Worm (Caenorhabditis elegans) whole organism, L2 larva: ENCODE measurements around the gene sma-10.

Source experiments
- ZK546.5 ChIP-seq: sonication (generic microtip); optimal IDR thresholded peaks from 2 replicates; lab custom pipeline; 2017; ENCODE audit warnings: missing biosample characterization, missing genetic modification characterization
- ama-1 ChIP-seq: fragments of 150-350 bp; optimal IDR thresholded peaks from 2 replicates; lab custom pipeline; 2018; ENCODE audit warnings: inconsistent platforms
- blmp-1 ChIP-seq: sonication (generic microtip); optimal IDR thresholded peaks from 2 replicates; lab custom pipeline; 2017; ENCODE audit warnings: missing genetic modification characterization, mild to moderate bottlenecking, missing compliant biosample characterization, antibody characterized with exemption, moderate library complexity; ENCODE audit not compliant: insufficient read depth
- ceh-16 ChIP-seq: fragments of 150-350 bp; optimal IDR thresholded peaks from 2 replicates; lab custom pipeline; 2014; ENCODE audit warnings: missing biosample characterization, missing genetic modification characterization
- ceh-82 ChIP-seq: fragments of 150-350 bp; optimal IDR thresholded peaks from 2 replicates; lab custom pipeline; 2014; ENCODE audit warnings: missing biosample characterization, missing genetic modification characterization
- crh-2 ChIP-seq: sonication (generic microtip); optimal IDR thresholded peaks from 2 replicates; lab custom pipeline; 2017; ENCODE audit warnings: missing biosample characterization, missing genetic modification characterization
- egl-27 ChIP-seq: sonication (generic microtip); optimal IDR thresholded peaks from 3 replicates; lab custom pipeline; 2017; ENCODE audit warnings: missing biosample characterization, missing genetic modification reagents, missing genetic modification characterization
- elt-1 ChIP-seq: fragments of 150-350 bp; optimal IDR thresholded peaks from 2 replicates; lab custom pipeline; 2014; ENCODE audit warnings: missing biosample characterization, missing genetic modification characterization
- fos-1 ChIP-seq: fragments of 150-350 bp; optimal IDR thresholded peaks from 2 replicates; lab custom pipeline; 2014; ENCODE audit warnings: missing biosample characterization, missing genetic modification characterization
- gmeb-1 ChIP-seq: fragments of 150-350 bp; optimal IDR thresholded peaks from 2 replicates; lab custom pipeline; 2014; ENCODE audit warnings: missing biosample characterization, missing genetic modification characterization
- lin-11 ChIP-seq: fragments of 150-350 bp; sonication (generic microtip); optimal IDR thresholded peaks from 2 replicates; lab custom pipeline; 2014; ENCODE audit warnings: missing biosample characterization, missing genetic modification characterization, inconsistent platforms, mixed read lengths
- lin-13 ChIP-seq: fragments of 150-350 bp; optimal IDR thresholded peaks from 2 replicates; lab custom pipeline; 2014; ENCODE audit warnings: missing biosample characterization, missing genetic modification reagents, missing genetic modification characterization
- mab-5 ChIP-seq: fragments of 150-350 bp; optimal IDR thresholded peaks from 2 replicates; lab custom pipeline; 2014; ENCODE audit warnings: missing biosample characterization, missing genetic modification characterization
- mbf-1 ChIP-seq: sonication (generic microtip); optimal IDR thresholded peaks from 2 replicates; lab custom pipeline; 2017; ENCODE audit warnings: missing biosample characterization, missing genetic modification characterization
- mdl-1 ChIP-seq, 2 experiments: fragments of 150-350 bp in 1 of 2; sonication (generic microtip) in 1 of 2; optimal IDR thresholded peaks; 2 replicates each; lab custom pipeline; 2017; ENCODE audit warnings: missing biosample characterization in 2 of 2, missing genetic modification characterization in 2 of 2
- nhr-12 ChIP-seq: fragments of 150-350 bp; optimal IDR thresholded peaks from 2 replicates; lab custom pipeline; 2014; ENCODE audit warnings: missing biosample characterization, missing genetic modification characterization
- nhr-129 ChIP-seq: fragments of 150-350 bp; optimal IDR thresholded peaks from 2 replicates; lab custom pipeline; 2014; ENCODE audit warnings: missing biosample characterization, missing genetic modification characterization
- nhr-21 ChIP-seq: fragments of 150-350 bp; optimal IDR thresholded peaks from 2 replicates; lab custom pipeline; 2014; ENCODE audit warnings: missing biosample characterization, missing genetic modification characterization
- nhr-23 ChIP-seq: fragments of 150-350 bp; optimal IDR thresholded peaks from 2 replicates; lab custom pipeline; 2014; ENCODE audit warnings: missing biosample characterization, missing genetic modification reagents, missing genetic modification characterization
- nhr-237 ChIP-seq: fragments of 150-350 bp; optimal IDR thresholded peaks from 2 replicates; lab custom pipeline; 2014; ENCODE audit warnings: missing biosample characterization, missing genetic modification characterization
- nhr-25 ChIP-seq: fragments of 150-350 bp; sonication (generic microtip); optimal IDR thresholded peaks from 3 replicates; lab custom pipeline; 2014; ENCODE audit warnings: missing biosample characterization, missing genetic modification characterization
- nhr-6 ChIP-seq: fragments of 150-350 bp; optimal IDR thresholded peaks from 2 replicates; lab custom pipeline; 2014; ENCODE audit warnings: missing biosample characterization, missing genetic modification characterization
- peb-1 ChIP-seq: fragments of 150-350 bp; optimal IDR thresholded peaks from 2 replicates; lab custom pipeline; 2014; ENCODE audit warnings: missing biosample characterization, missing genetic modification characterization
- sem-4 ChIP-seq: fragments of 150-350 bp; optimal IDR thresholded peaks from 2 replicates; lab custom pipeline; 2014; ENCODE audit warnings: missing biosample characterization, missing genetic modification reagents, missing genetic modification characterization
- skn-1 ChIP-seq: sonication (generic microtip); optimal IDR thresholded peaks from 2 replicates; lab custom pipeline; 2017; ENCODE audit warnings: missing biosample characterization, missing genetic modification characterization
- sma-3 ChIP-seq: sonication (generic microtip); optimal IDR thresholded peaks from 2 replicates; lab custom pipeline; 2016; ENCODE audit warnings: missing genetic modification reagents, missing genetic modification characterization, missing compliant biosample characterization
- sma-9 ChIP-seq, 2 experiments: fragments of 150-350 bp in 1 of 2; sonication (generic microtip) in 1 of 2; optimal IDR thresholded peaks; 2 replicates each; lab custom pipeline; 2014 to 2016; ENCODE audit warnings: missing genetic modification characterization in 2 of 2, mild to moderate bottlenecking in 1 of 2, missing biosample characterization in 1 of 2, missing compliant biosample characterization in 1 of 2, missing genetic modification reagents in 1 of 2, moderate library complexity in 1 of 2
- unc-55 ChIP-seq: fragments of 150-350 bp; sonication (generic microtip); optimal IDR thresholded peaks from 3 replicates; lab custom pipeline; 2014; ENCODE audit warnings: missing biosample characterization, missing genetic modification reagents, missing genetic modification characterization
- unc-62 ChIP-seq: fragments of 150-350 bp; optimal IDR thresholded peaks from 2 replicates; lab custom pipeline; 2014; ENCODE audit warnings: missing biosample characterization, missing genetic modification reagents, missing genetic modification characterization
- zag-1 ChIP-seq: fragments of 150-350 bp; optimal IDR thresholded peaks from 2 replicates; lab custom pipeline; 2014; ENCODE audit warnings: missing biosample characterization, missing genetic modification characterization
- ztf-1 ChIP-seq: fragments of 200-800 bp; sonication (Bioruptor generic); conservative IDR thresholded peaks from 2 replicates; pipeline ENCODE4 v1.3.6; 2022; ENCODE audit warnings: missing genetic modification characterization, missing compliant biosample characterization
- ztf-4 ChIP-seq: fragments of 150-350 bp; optimal IDR thresholded peaks from 2 replicates; lab custom pipeline; 2014; ENCODE audit warnings: missing biosample characterization, missing genetic modification characterization

Gene sma-10

DNA sequence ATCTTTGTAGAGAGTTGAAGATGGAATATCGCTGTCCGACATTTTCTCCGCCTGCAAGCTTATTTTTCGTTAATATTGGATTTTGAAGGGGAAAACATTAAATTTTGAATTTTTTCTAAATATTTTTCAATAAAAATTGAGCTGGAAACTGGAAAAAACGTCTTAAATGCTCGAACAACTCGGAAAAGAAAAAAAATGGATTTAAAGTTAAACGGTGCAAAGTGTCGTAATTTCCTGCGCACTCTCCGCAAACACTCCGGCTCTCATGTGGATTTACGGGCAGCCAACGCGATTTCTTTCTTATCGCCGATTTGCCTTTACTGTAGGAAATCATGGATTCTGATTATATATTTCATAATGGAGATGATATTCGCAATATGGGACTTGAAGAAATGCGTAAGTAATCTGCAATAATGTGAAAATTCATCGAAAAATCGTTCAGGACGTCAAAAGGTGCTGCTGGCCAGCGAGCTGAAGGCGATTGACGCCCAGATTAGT lies 33.9 kb upstream of the sma-10 start, which contains the start of the genes fnta-1 and cogc-8 (continued):
- TF ChIP-seq mab-5 (tag; lab: Kevin White, UChicago), result no peak
- TF ChIP-seq nhr-23 (tag; lab: Kevin White, UChicago), result no peak
- no peak for TF ChIP-seq unc-62

DNA sequence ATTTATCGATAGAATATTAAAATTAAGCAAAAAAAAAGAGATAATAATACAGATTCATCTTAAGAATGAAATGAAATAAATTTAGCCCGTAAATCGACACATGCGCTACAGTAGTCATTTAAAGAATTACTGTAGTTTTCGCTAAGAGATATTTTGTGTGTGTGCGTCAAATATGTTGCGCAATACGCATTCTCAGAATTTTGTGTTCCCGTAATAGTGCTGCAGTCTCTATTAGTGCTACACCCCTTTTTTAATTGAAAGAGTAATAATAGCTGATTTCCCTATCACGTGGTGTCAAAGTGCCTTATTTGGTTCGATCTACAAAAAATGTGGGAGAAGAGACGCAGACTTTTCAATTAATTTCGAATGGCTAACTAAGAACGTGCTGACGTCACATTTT lies 29.9 kb upstream of the sma-10 start:
- TF ChIP-seq unc-55 (GFP tag; lab: Kevin White, UChicago) (no peak), nhr-129 (tag; lab: Kevin White, UChicago) (no peak), nhr-25 (no peak), sma-3 (GFP tag; lab: Kevin White, UChicago) (no peak), fos-1 (tag; lab: Kevin White, UChicago) (no peak), ztf-4 (tag; lab: Kevin White, UChicago) (no peak), nhr-21 (tag; lab: Kevin White, UChicago) (no peak), nhr-12 (tag; lab: Kevin White, UChicago) (no peak)

DNA sequence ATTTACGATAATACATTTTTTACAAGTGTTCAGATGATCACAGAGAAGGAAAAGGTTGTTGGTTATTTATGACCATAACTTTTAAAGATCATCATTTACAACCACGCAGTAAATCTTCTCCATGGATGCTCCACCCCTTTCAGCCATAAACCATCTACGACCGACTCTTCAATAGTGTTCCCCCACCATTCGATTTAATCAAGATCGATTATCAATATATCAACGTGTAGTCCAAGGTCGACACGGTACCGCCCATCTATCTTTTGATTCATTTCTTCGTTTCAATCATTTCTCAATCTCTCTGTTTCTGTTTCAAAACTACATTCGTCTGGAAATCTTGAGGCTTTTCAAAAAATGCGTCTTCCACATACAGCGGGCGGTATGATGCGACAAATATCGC lies 29.4 kb upstream of the sma-10 start, which contains the start of gene aass-1:
TSS of gene aass-1 (plus strand) at position 301 of the 400 bp plus-strand sequence.
- TF ChIP-seq skn-1 (tag; lab: Kevin White, UChicago), result no peak
- TF ChIP-seq elt-1 (tag; lab: Kevin White, UChicago), result no peak
- no peak for TF ChIP-seq lin-13 (GFP tag; lab: Kevin White, UChicago)
- no peak for TF ChIP-seq blmp-1 (tag; lab: Kevin White, UChicago)
- no peak for TF ChIP-seq ztf-1 (GFP tag; lab: Robert Waterston, UW)
- no peak for TF ChIP-seq nhr-23 (tag; lab: Kevin White, UChicago)
- TF ChIP-seq unc-55 (GFP tag; lab: Kevin White, UChicago), result no peak
- TF ChIP-seq egl-27 (tag; lab: Kevin White, UChicago), result no peak
- no peak for TF ChIP-seq nhr-21 (tag; lab: Kevin White, UChicago)
- TF ChIP-seq, all 48 proteins: peak for 0

DNA sequence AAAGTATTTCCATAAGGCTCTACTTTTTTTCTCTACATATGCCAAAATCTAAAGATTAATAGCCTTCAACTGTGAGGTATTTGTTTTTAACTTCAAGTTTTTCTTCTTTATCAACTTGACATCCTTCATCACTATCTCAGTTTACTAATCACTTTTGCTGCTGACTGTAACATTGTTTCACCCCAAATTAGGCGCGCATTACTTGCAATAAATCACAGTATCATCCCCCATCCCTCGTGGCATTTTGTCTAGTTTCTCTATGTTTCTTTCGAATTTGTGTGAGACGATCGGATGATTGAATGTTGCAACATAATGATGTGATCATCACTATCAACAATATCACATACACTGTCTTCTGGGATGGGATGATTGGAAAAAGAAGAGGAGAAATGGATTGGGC lies 26.7 kb upstream of the sma-10 start:
- TF ChIP-seq sma-3 (GFP tag; lab: Kevin White, UChicago) (peak; percentile 79), gmeb-1 (peak; percentile 56), nhr-237 (tag; lab: Kevin White, UChicago) (no peak), nhr-25 (peak; percentile 75), nhr-6 (tag; lab: Kevin White, UChicago) (peak; percentile 65), lin-11 (tag; lab: Kevin White, UChicago) (no peak), mab-5 (tag; lab: Kevin White, UChicago) (peak; percentile 40), sem-4 (tag; lab: Kevin White, UChicago) (no peak), crh-2 (tag; lab: Kevin White, UChicago) (peak; percentile 56), zag-1 (tag; lab: Kevin White, UChicago) (no peak), blmp-1 (tag; lab: Kevin White, UChicago) (peak; percentile 73), mdl-1 (tag; optimal IDR thresholded peaks at IDR 0.05; lab: Kevin White, UChicago) (peak; percentile 67 to 86), fos-1 (tag; lab: Kevin White, UChicago) (peak; percentile 52), peb-1 (tag; lab: Kevin White, UChicago) (no peak), nhr-21 (tag; lab: Kevin White, UChicago) (peak; percentile 80), nhr-129 (tag; lab: Kevin White, UChicago) (peak; percentile 48), sma-9 (GFP tag; optimal IDR thresholded peaks at IDR 0.05; lab: Kevin White, UChicago) (peak; percentile 86), sma-9 (tag; optimal IDR thresholded peaks at IDR 0.05; lab: Kevin White, UChicago) (no peak), mbf-1 (tag; lab: Kevin White, UChicago) (no peak)
- TF ChIP-seq, all 48 proteins: peak for 12

DNA sequence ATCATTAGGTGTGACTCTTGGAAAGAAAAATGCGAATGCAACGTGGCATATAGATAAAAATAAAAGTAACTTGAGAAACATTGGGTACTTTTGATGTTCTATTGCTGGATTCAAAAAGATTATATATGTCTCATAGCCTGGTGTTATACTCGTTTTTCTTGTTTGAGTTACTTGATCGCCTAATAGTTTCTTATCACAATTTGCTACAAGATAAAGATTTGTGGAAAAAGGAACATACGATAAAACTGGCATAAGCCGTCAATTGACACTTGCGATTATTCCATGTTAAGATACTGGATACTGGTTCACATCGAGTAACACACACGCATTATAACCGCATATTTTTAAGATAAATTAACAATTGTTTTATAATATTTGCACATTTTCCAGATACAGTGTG lies 21.8 kb upstream of the sma-10 start, which contains the start of gene grl-19:
TSS of gene grl-19 (minus strand) at position 101 of the 400 bp plus-strand sequence.
- TF ChIP-seq ama-1 (lab: Kevin White, UChicago) (no peak), nhr-25 (no peak), ZK546.5 (tag; lab: Kevin White, UChicago) (no peak), ceh-82 (tag; lab: Kevin White, UChicago) (no peak), ceh-16 (tag; lab: Kevin White, UChicago) (no peak), nhr-6 (tag; lab: Kevin White, UChicago) (no peak)
